Worm (Caenorhabditis elegans) whole organism, early embryonic: ENCODE measurements around the gene hsd-3.

Experiments
- B0310.2 ChIP-seq: sonication (generic microtip); optimal IDR thresholded peaks from 2 replicates; lab custom pipeline; 2016; ENCODE audit warnings: mild to moderate bottlenecking, missing genetic modification characterization, missing compliant biosample characterization
- F13C5.2 ChIP-seq: sonication (generic microtip); optimal IDR thresholded peaks from 2 replicates; lab custom pipeline; 2017; ENCODE audit warnings: mild to moderate bottlenecking, missing genetic modification characterization, inconsistent platforms, missing compliant biosample characterization
- aly-1 ChIP-seq: sonication (generic microtip); optimal IDR thresholded peaks from 2 replicates; lab custom pipeline; 2016; ENCODE audit warnings: missing genetic modification characterization, missing compliant biosample characterization
- ama-1 ChIP-seq: fragments of 150-350 bp; optimal IDR thresholded peaks from 2 replicates; lab custom pipeline; 2014
- ceh-36 ChIP-seq: sonication (generic microtip); optimal IDR thresholded peaks from 2 replicates; lab custom pipeline; 2016; ENCODE audit warnings: missing genetic modification characterization, inconsistent platforms, missing compliant biosample characterization
- ets-7 ChIP-seq: sonication (generic microtip); optimal IDR thresholded peaks from 2 replicates; lab custom pipeline; 2016; ENCODE audit warnings: missing genotype, missing genetic modification characterization, missing compliant biosample characterization
- flt-1 ChIP-seq: fragments of 200-800 bp; sonication (Bioruptor generic); IDR thresholded peaks from 2 replicates; pipeline ENCODE4 v1.3.6; 2022; ENCODE audit warnings: missing genetic modification characterization, missing compliant biosample characterization
- hmbx-1 ChIP-seq: sonication (generic microtip); optimal IDR thresholded peaks from 2 replicates; lab custom pipeline; 2016; ENCODE audit warnings: mild to moderate bottlenecking, missing genetic modification characterization, missing compliant biosample characterization
- hnd-1 ChIP-seq: sonication (generic microtip); optimal IDR thresholded peaks from 2 replicates; lab custom pipeline; 2016; ENCODE audit warnings: missing genetic modification characterization, missing compliant biosample characterization
- scrt-1 ChIP-seq: fragments of 200-800 bp; sonication (Bioruptor generic); IDR thresholded peaks from 2 replicates; pipeline ENCODE4 v1.3.6; 2022; ENCODE audit warnings: missing genetic modification characterization, missing compliant biosample characterization
- sea-1 ChIP-seq: fragments of 200-800 bp; sonication (Bioruptor generic); conservative IDR thresholded peaks from 2 replicates; pipeline ENCODE4 v1.3.6; 2022; ENCODE audit warnings: missing genetic modification characterization, missing compliant biosample characterization
- tbx-11 ChIP-seq: fragments of 200-800 bp; sonication (Bioruptor generic); IDR thresholded peaks from 2 replicates; pipeline ENCODE4 v1.3.6; 2022; ENCODE audit warnings: missing genetic modification characterization, missing compliant biosample characterization
- tbx-37 ChIP-seq: fragments of 200-800 bp; sonication (Bioruptor generic); conservative IDR thresholded peaks from 2 replicates; pipeline ENCODE4 v1.3.6; 2022; ENCODE audit warnings: missing genetic modification reagents, missing genetic modification characterization, missing compliant biosample characterization
- tra-4 ChIP-seq: sonication (generic microtip); optimal IDR thresholded peaks from 2 replicates; lab custom pipeline; 2017; ENCODE audit warnings: missing genetic modification characterization, missing compliant biosample characterization

Gene hsd-3

DNA sequence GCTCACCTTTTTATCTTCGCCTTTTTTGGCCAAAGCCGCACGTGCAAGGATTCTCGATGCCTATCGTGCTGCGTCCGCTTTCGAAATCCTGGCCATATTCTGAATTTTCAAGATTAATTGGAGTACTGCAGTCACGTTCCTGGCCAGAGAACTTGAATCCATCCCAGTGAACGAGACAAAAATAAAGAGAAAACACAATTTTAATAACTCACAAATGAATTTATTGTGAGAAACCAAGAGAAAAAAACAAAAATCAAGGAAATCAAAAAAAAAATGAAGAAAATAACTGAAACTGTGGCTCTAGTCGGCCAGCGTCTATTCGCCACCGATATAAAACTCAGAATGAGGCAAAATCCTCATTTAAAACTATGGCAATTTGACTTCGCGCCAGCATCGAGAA, 50.1 kb downstream of the hsd-3 start, which contains the start of gene C24H10.4:
C24H10.4 (minus strand) TSS at position 101 of the 400 bp plus-strand sequence.
- TF ChIP-seq tra-4 (tag; lab: Kevin White, UChicago) (no peak), tbx-11 (GFP tag; lab: Robert Waterston, UW) (no peak), hnd-1 (tag; lab: Kevin White, UChicago) (no peak), ceh-36 (no peak), F13C5.2 (tag; lab: Kevin White, UChicago) (no peak), scrt-1 (GFP tag; lab: Robert Waterston, UW) (no peak), ama-1 (no peak), sea-1 (GFP tag; lab: Robert Waterston, UW) (no peak), aly-1 (tag; lab: Kevin White, UChicago) (no peak), hmbx-1 (no peak), B0310.2 (tag; lab: Kevin White, UChicago) (no peak), ets-7 (tag; lab: Kevin White, UChicago) (no peak), flt-1 (GFP tag; lab: Robert Waterston, UW) (no peak)

DNA sequence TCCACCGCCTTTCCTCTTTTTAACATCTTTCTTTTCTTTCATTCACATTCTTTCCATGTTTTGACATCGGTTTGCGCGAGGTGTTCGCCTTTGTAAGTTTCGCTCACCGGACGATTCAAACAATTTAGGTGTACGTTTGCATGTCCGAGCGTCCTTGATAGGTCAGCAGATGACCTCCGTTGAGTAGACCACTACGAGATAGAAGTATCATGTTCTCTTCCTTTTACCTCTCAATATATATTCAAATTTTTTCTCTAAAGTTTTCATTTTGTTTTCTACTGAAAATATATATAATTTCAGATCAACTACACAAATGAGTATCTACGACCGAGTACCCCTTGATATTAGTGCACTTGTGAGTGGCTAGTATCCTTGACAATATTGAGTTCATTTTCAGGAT, 51.7 kb downstream of the hsd-3 start, which contains the start of gene C24H10.3:
C24H10.3 (plus strand) TSS at position 301 of the 400 bp plus-strand sequence.
- TF ChIP-seq tbx-37 (GFP tag; lab: Robert Waterston, UW) (no peak), scrt-1 (GFP tag; lab: Robert Waterston, UW) (no peak), ama-1 (no peak), tra-4 (tag; lab: Kevin White, UChicago) (no peak)
